Fruit fly (Drosophila melanogaster) whole organism, embryonic: Measurements from ENCODE around the gene CG12017.

Source experiments
- Ada2b ChIP-seq: fragments of 200-800 bp; sonication (Bioruptor generic); IDR thresholded peaks from 2 replicates; pipeline ENCODE4 v1.3.6; 2022; ENCODE audit warnings: missing biosample characterization, missing genetic modification characterization
- Adf1 ChIP-seq: fragments of 200-800 bp; sonication (Bioruptor generic); IDR thresholded peaks from 2 replicates; pipeline ENCODE4 v1.3.6; 2022; ENCODE audit warnings: missing biosample characterization, missing genetic modification characterization
- Bteb2 ChIP-seq: fragments of 200-800 bp; sonication (Bioruptor generic); optimal IDR thresholded peaks from 2 replicates; lab custom pipeline; 2016; ENCODE audit warnings: missing biosample characterization, missing genetic modification characterization
- CG10209 ChIP-seq: fragments of 200-800 bp; sonication (Bioruptor generic); optimal IDR thresholded peaks from 3 replicates; lab custom pipeline; 2017; ENCODE audit warnings: missing biosample characterization, mild to moderate bottlenecking, missing genetic modification characterization, missing genetic modification reagents
- CG10462 ChIP-seq: fragments of 200-800 bp; sonication (Bioruptor generic); optimal IDR thresholded peaks from 2 replicates; lab custom pipeline; 2016; ENCODE audit warnings: missing biosample characterization, missing genetic modification characterization
- CG11093 ChIP-seq: fragments of 200-800 bp; sonication (Bioruptor generic); IDR thresholded peaks from 3 replicates; pipeline ENCODE4 v1.3.6; 2022; ENCODE audit warnings: missing biosample characterization, missing genetic modification characterization
- CG11560 ChIP-seq: fragments of 200-800 bp; sonication (Bioruptor generic); IDR thresholded peaks from 3 replicates; pipeline ENCODE4 v1.3.6; 2022; ENCODE audit warnings: missing biosample characterization, missing genetic modification characterization
- CG12236 ChIP-seq: fragments of 200-800 bp; sonication (Bioruptor generic); optimal IDR thresholded peaks from 2 replicates; lab custom pipeline; 2016; ENCODE audit warnings: missing biosample characterization, missing genetic modification characterization
- CG15011 ChIP-seq: fragments of 200-800 bp; sonication (Bioruptor generic); optimal IDR thresholded peaks from 3 replicates; lab custom pipeline; 2018; ENCODE audit warnings: missing biosample characterization, mild to moderate bottlenecking, missing genetic modification characterization
- CG1602 ChIP-seq: fragments of 200-800 bp; sonication (Bioruptor generic); optimal IDR thresholded peaks from 3 replicates; lab custom pipeline; 2016; ENCODE audit warnings: missing biosample characterization, missing genetic modification characterization
- CG16813 ChIP-seq: fragments of 200-800 bp; sonication (Bioruptor generic); IDR thresholded peaks from 3 replicates; pipeline ENCODE4 v1.3.6; 2022; ENCODE audit warnings: missing biosample characterization, missing genetic modification characterization; ENCODE audit not compliant: partially characterized antibody
- CG16863 ChIP-seq: fragments of 200-800 bp; sonication (Bioruptor generic); optimal IDR thresholded peaks from 3 replicates; lab custom pipeline; 2016; ENCODE audit warnings: missing biosample characterization, missing genetic modification characterization
- CG17186 ChIP-seq: fragments of 200-800 bp; sonication (Bioruptor generic); optimal IDR thresholded peaks from 3 replicates; lab custom pipeline; 2017; ENCODE audit warnings: missing biosample characterization, missing genetic modification reagents, missing genetic modification characterization
- CG1832 ChIP-seq: fragments of 200-800 bp; sonication (Bioruptor generic); optimal IDR thresholded peaks from 2 replicates; lab custom pipeline; 2017; ENCODE audit warnings: missing biosample characterization, mild to moderate bottlenecking, missing genetic modification characterization, inconsistent platforms
- CG18619 ChIP-seq: fragments of 200-800 bp; sonication (Bioruptor generic); optimal IDR thresholded peaks from 3 replicates; lab custom pipeline; 2017; ENCODE audit warnings: missing biosample characterization, mild to moderate bottlenecking, missing genetic modification characterization
- CG2120 ChIP-seq: fragments of 200-800 bp; sonication (Bioruptor generic); optimal IDR thresholded peaks from 3 replicates; lab custom pipeline; 2016; ENCODE audit warnings: missing biosample characterization, missing genetic modification characterization
- CG30020 ChIP-seq: fragments of 200-800 bp; optimal IDR thresholded peaks from 2 replicates; lab custom pipeline; 2019; ENCODE audit warnings: missing biosample characterization, mild to moderate bottlenecking, missing genetic modification characterization, moderate library complexity
- CG33213 ChIP-seq: fragments of 200-800 bp; sonication (Bioruptor generic); optimal IDR thresholded peaks from 3 replicates; lab custom pipeline; 2016; ENCODE audit warnings: missing biosample characterization, missing genetic modification characterization
- CG34376 ChIP-seq: fragments of 200-800 bp; sonication (Bioruptor generic); optimal IDR thresholded peaks from 2 replicates; lab custom pipeline; 2018; ENCODE audit warnings: missing biosample characterization, mild to moderate bottlenecking, missing genetic modification characterization
- CG3726 ChIP-seq: fragments of 200-800 bp; sonication (Bioruptor generic); IDR thresholded peaks from 3 replicates; pipeline ENCODE4, ENCODE4 v1.3.6; 2022; ENCODE audit warnings: missing biosample characterization, missing genetic modification characterization
- CG7556 ChIP-seq: fragments of 200-800 bp; sonication (Bioruptor generic); optimal IDR thresholded peaks from 2 replicates; lab custom pipeline; 2017; ENCODE audit warnings: missing biosample characterization, mild to moderate bottlenecking, missing genetic modification characterization
- CG8359 ChIP-seq: fragments of 200-800 bp; sonication (Bioruptor generic); optimal IDR thresholded peaks from 2 replicates; lab custom pipeline; 2017; ENCODE audit warnings: missing biosample characterization, mild to moderate bottlenecking, missing genetic modification characterization, borderline replicate concordance
- Gsc ChIP-seq: fragments of 200-800 bp; sonication (Bioruptor generic); IDR thresholded peaks from 2 replicates; pipeline ENCODE4 v1.3.6; 2022; ENCODE audit warnings: missing biosample characterization, missing genetic modification characterization
- HLHmδ ChIP-seq: fragments of 200-800 bp; sonication (Bioruptor generic); optimal IDR thresholded peaks from 2 replicates; lab custom pipeline; 2018; ENCODE audit warnings: missing biosample characterization, mild to moderate bottlenecking, missing genetic modification characterization, moderate library complexity
- Hr51 ChIP-seq, 2 experiments: fragments of 200-800 bp; sonication (Bioruptor generic); optimal IDR thresholded peaks; 2 replicates in 1 of 2; 3 replicates in 1 of 2; lab custom pipeline; 2016 to 2018; ENCODE audit warnings: missing biosample characterization in 2 of 2, missing genetic modification characterization in 2 of 2, mild to moderate bottlenecking in 1 of 2, moderate library complexity in 1 of 2
- Med ChIP-seq: fragments of 200-800 bp; sonication (Bioruptor generic); peaks from one replicate; lab custom pipeline; 2016; ENCODE audit warnings: missing biosample characterization, missing genetic modification characterization, mild to moderate bottlenecking, inconsistent platforms, moderate library complexity
- Neu2 ChIP-seq: fragments of 200-800 bp; sonication (Bioruptor generic); optimal IDR thresholded peaks from 3 replicates; lab custom pipeline; 2016; ENCODE audit warnings: missing biosample characterization, missing genetic modification characterization, borderline replicate concordance
- Poxn ChIP-seq: fragments of 200-800 bp; sonication (Bioruptor generic); IDR thresholded peaks from 2 replicates; pipeline ENCODE4 v1.3.6; 2022; ENCODE audit warnings: missing biosample characterization, missing genetic modification characterization
- Sox100B ChIP-seq: fragments of 200-800 bp; sonication (Bioruptor generic); optimal IDR thresholded peaks from 3 replicates; lab custom pipeline; 2018; ENCODE audit warnings: missing biosample characterization, mild to moderate bottlenecking, missing genetic modification characterization
- Ssrp ChIP-seq: fragments of 200-800 bp; sonication (Bioruptor generic); optimal IDR thresholded peaks from 2 replicates; lab custom pipeline; 2018; ENCODE audit warnings: missing biosample characterization, mild to moderate bottlenecking, missing genetic modification characterization, moderate library complexity
- Taf1 ChIP-seq: fragments of 200-800 bp; sonication (Bioruptor generic); IDR thresholded peaks from 2 replicates; pipeline ENCODE4 v1.3.6; 2022; ENCODE audit warnings: missing biosample characterization, missing genetic modification characterization
- Vsx1 ChIP-seq: fragments of 200-800 bp; sonication (Bioruptor generic); optimal IDR thresholded peaks from 2 replicates; lab custom pipeline; 2017; ENCODE audit warnings: missing biosample characterization, mild to moderate bottlenecking, missing genetic modification characterization, missing genetic modification reagents
- Xrp1 ChIP-seq: fragments of 200-800 bp; sonication (Bioruptor generic); IDR thresholded peaks from 2 replicates; pipeline ENCODE4 v1.3.6; 2022; ENCODE audit warnings: missing biosample characterization, missing genetic modification characterization
- ab ChIP-seq: fragments of 200-800 bp; sonication (Bioruptor generic); optimal IDR thresholded peaks from 2 replicates; lab custom pipeline; 2016; ENCODE audit warnings: missing biosample characterization, missing genetic modification characterization
- amos ChIP-seq: fragments of 200-800 bp; sonication (Bioruptor generic); IDR thresholded peaks from 2 replicates; pipeline ENCODE4 v1.3.6; 2022; ENCODE audit warnings: missing biosample characterization, missing genetic modification characterization; ENCODE audit not compliant: partially characterized antibody
- ara ChIP-seq: fragments of 200-800 bp; sonication (Bioruptor generic); IDR thresholded peaks from 2 replicates; pipeline ENCODE4 v1.3.6; 2022; ENCODE audit warnings: missing biosample characterization, missing genetic modification characterization
- ase ChIP-seq: fragments of 200-800 bp; sonication (Bioruptor generic); IDR thresholded peaks from 3 replicates; pipeline ENCODE4 v1.3.6; 2022; ENCODE audit warnings: missing biosample characterization, missing genetic modification characterization
- br ChIP-seq: fragments of >200 bp; optimal IDR thresholded peaks from 2 replicates; lab custom pipeline; 2017
- cas ChIP-seq: fragments of 200-800 bp; sonication (Bioruptor generic); IDR thresholded peaks from 2 replicates; pipeline ENCODE4 v1.3.6; 2022; ENCODE audit warnings: missing biosample characterization, missing genetic modification characterization
- cwo ChIP-seq: fragments of 200-800 bp; sonication (Bioruptor generic); optimal IDR thresholded peaks from 3 replicates; lab custom pipeline; 2017; ENCODE audit warnings: missing biosample characterization, missing genetic modification characterization, mild to moderate bottlenecking, moderate library complexity, missing genetic modification reagents
- dimm ChIP-seq: fragments of 200-800 bp; sonication (Bioruptor generic); IDR thresholded peaks from 2 replicates; pipeline ENCODE4 v1.3.6; 2022; ENCODE audit warnings: missing biosample characterization, missing genetic modification characterization
- gce ChIP-seq: fragments of 200-800 bp; sonication (Bioruptor generic); IDR thresholded peaks from 3 replicates; pipeline ENCODE4 v1.3.6; 2022; ENCODE audit warnings: missing biosample characterization, missing genetic modification characterization
- grn ChIP-seq: fragments of 200-800 bp; sonication (Bioruptor generic); optimal IDR thresholded peaks from 3 replicates; lab custom pipeline; 2017; ENCODE audit warnings: missing biosample characterization, missing genetic modification characterization
- ranshi ChIP-seq: fragments of 200-800 bp; sonication (Bioruptor generic); IDR thresholded peaks from 2 replicates; pipeline ENCODE4 v1.3.6; 2022; ENCODE audit warnings: missing biosample characterization, missing genetic modification characterization
- ro ChIP-seq: fragments of 200-800 bp; sonication (Bioruptor generic); IDR thresholded peaks from 2 replicates; pipeline ENCODE4 v1.3.6; 2022; ENCODE audit warnings: missing biosample characterization, missing genetic modification characterization
- salm ChIP-seq: fragments of 200-800 bp; sonication (Bioruptor generic); optimal IDR thresholded peaks from 2 replicates; lab custom pipeline; 2018; ENCODE audit warnings: missing biosample characterization, mild to moderate bottlenecking, missing genetic modification characterization
- scrt ChIP-seq: fragments of 200-800 bp; sonication (Bioruptor generic); optimal IDR thresholded peaks from 2 replicates; lab custom pipeline; 2018; ENCODE audit warnings: missing biosample characterization, mild to moderate bottlenecking, missing genetic modification characterization, moderate library complexity
- slbo ChIP-seq: fragments of 200-800 bp; sonication (Bioruptor generic); IDR thresholded peaks from 2 replicates; pipeline ENCODE4 v1.3.6; 2022; ENCODE audit warnings: missing biosample characterization, missing genetic modification characterization
- sr ChIP-seq: fragments of 200-800 bp; sonication (Bioruptor generic); IDR thresholded peaks from 3 replicates; pipeline ENCODE4 v1.3.6; 2022; ENCODE audit warnings: missing biosample characterization, missing genetic modification characterization
- usp ChIP-seq: fragments of >200 bp; optimal IDR thresholded peaks from 2 replicates; lab custom pipeline; 2017; ENCODE audit warnings: missing biosample characterization, missing genetic modification characterization
- wdn ChIP-seq: fragments of 200-800 bp; sonication (Bioruptor generic); IDR thresholded peaks from 2 replicates; pipeline ENCODE4 v1.3.6; 2022; ENCODE audit warnings: missing biosample characterization, missing genetic modification characterization

The CG12017 gene

DNA sequence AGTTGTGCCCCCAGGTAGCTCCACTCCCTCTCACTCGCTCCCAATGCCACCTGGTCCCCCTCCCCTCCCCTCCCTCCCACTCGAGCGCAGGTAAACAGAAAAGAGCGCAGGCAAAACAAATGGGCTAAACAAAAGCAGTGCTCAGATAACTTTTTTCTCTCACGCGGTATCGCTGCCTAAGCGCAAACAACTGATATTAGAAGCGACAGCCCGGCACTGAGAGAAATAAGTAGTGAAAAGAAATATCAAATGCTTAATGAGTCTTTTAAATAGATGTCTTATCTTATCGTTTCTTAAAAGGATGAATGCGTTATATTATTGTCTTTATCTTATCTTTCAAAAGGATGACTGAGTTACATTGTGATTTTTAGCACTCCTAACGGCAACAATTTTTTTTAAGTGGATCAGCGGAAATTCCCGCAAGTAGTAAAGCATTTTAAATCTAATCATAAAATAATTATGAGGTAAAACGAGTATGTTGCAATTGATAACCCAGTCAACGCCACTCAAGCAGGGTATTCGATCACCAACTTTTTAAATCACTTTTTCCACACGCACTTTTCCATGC is 21.2 kb downstream of the CG12017 start (continued):
- peak; percentile 52; the same call in 1 of the 2 replicates for TF ChIP-seq cas (GFP tag; lab: Robert Waterston, UW)
- TF ChIP-seq Bteb2 (GFP tag; lab: Kevin White, UChicago) = peak; percentile 89
- TF ChIP-seq CG34376 = peak; percentile 87
- TF ChIP-seq scrt = peak; percentile 86
- peak; percentile 88 for TF ChIP-seq CG16863 (GFP tag; lab: Kevin White, UChicago)
- peak; percentile 89 for TF ChIP-seq ase (GFP tag; lab: Robert Waterston, UW)
- peak; percentile 80 to 97 for TF ChIP-seq Hr51 (GFP tag; optimal IDR thresholded peaks at IDR 0.05; lab: Kevin White, UChicago)
- TF ChIP-seq Poxn (GFP tag; lab: Robert Waterston, UW) = peak; percentile 70
- TF ChIP-seq Gsc = peak; percentile 58; the same call in 1 of the 2 replicates
- TF ChIP-seq Med = peak; percentile 98
- no peak for TF ChIP-seq CG1832 (GFP tag; lab: Kevin White, UChicago)
- TF ChIP-seq Ssrp (tag; lab: Kevin White, UChicago) = peak; percentile 87
- TF ChIP-seq Xrp1 (GFP tag; lab: Robert Waterston, UW) = peak; percentile 91
- peak; percentile 69 for TF ChIP-seq CG12236
- TF ChIP-seq CG18619 (GFP tag; lab: Kevin White, UChicago) = peak; percentile 83
- TF ChIP-seq grn = peak; percentile 91
- TF ChIP-seq salm (tag; lab: Kevin White, UChicago) = peak; percentile 91
- TF ChIP-seq CG17186 (GFP tag; lab: Kevin White, UChicago) = peak; percentile 20
- TF ChIP-seq CG10462 = peak; percentile 89
- TF ChIP-seq Taf1 (GFP tag; lab: Robert Waterston, UW) = peak; percentile 71
- TF ChIP-seq CG2120 = peak; percentile 94
- peak; percentile 85 for TF ChIP-seq ara (GFP tag; lab: Robert Waterston, UW)
- peak; percentile 92 for TF ChIP-seq Sox100B
- peak; percentile 76; the same call in 2 of the 3 replicates for TF ChIP-seq CG11093
- peak; percentile 79 for TF ChIP-seq CG33213 (GFP tag; lab: Kevin White, UChicago)
- TF ChIP-seq CG8359 (GFP tag; lab: Kevin White, UChicago) = peak; percentile 76
- peak; percentile 94 for TF ChIP-seq ranshi
- TF ChIP-seq CG30020 (tag; lab: Kevin White, UChicago) = peak; percentile 52
- no peak for TF ChIP-seq usp
- TF ChIP-seq slbo (GFP tag; lab: Robert Waterston, UW) = peak; percentile 90
- peak; percentile 92 for TF ChIP-seq CG10209 (GFP tag; lab: Kevin White, UChicago)
- peak; percentile 66 for TF ChIP-seq CG11560
- peak; percentile 77 for TF ChIP-seq Adf1
- peak; percentile 85 for TF ChIP-seq CG3726 (GFP tag; lab: Robert Waterston, UW)
- no peak for TF ChIP-seq amos (GFP tag; lab: Robert Waterston, UW)
- peak; percentile 90 for TF ChIP-seq CG1602 (GFP tag; lab: Kevin White, UChicago)
- TF ChIP-seq sr (GFP tag; lab: Robert Waterston, UW) = no peak; the same call in 2 of the 3 replicates
- TF ChIP-seq cwo = peak; percentile 92
- TF ChIP-seq dimm = peak; percentile 84
- peak; percentile 84 for TF ChIP-seq CG15011 (GFP tag; lab: Kevin White, UChicago)
- TF ChIP-seq wdn (GFP tag; lab: Robert Waterston, UW) = peak; percentile 80
- TF ChIP-seq CG16813 (GFP tag; lab: Robert Waterston, UW) = no peak
- TF ChIP-seq br (lab: Kevin White, UChicago) = no peak
- peak; percentile 82 for TF ChIP-seq ro
- peak; percentile 85 for TF ChIP-seq gce (GFP tag; lab: Robert Waterston, UW)
- TF ChIP-seq ab (GFP tag; lab: Kevin White, UChicago) = peak; percentile 45
- TF ChIP-seq Ada2b (GFP tag; lab: Robert Waterston, UW) = peak; percentile 89
- TF ChIP-seq HLHmδ (GFP tag; lab: Kevin White, UChicago) = no peak
- TF ChIP-seq Neu2 (GFP tag; lab: Kevin White, UChicago) = no peak
- TF ChIP-seq CG7556 (GFP tag; lab: Kevin White, UChicago) = peak; percentile 92
- peak; percentile 72 for TF ChIP-seq Vsx1 (GFP tag; lab: Kevin White, UChicago)
